Worm (Caenorhabditis elegans): ENCODE data around the gene C55C3.73.

The C55C3.73 gene

DNA sequence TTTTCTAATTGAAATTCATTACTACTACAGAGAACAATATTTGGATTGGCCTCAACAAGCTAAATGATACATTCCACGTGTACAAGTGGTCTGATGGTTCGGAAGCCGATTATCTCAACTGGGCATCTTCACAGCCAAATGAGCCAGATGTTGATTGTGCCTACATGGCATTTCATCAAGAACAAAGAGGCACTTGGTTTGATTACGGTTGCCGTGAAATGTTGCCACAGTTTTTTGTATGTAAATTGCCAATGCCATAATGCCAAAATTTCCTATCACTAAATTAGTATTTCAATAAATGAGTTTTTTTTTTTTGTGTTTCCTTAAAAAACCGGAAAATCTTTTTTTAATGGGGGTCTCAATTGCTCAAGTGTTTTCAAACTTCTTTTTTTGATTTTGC, 48.6 kb downstream of the C55C3.73 start:
- TF ChIP-seq nhr-85 (tag) (peak; percentile 40), snu-23 (GFP tag; optimal IDR thresholded peaks at IDR 0.05) (no peak)

DNA sequence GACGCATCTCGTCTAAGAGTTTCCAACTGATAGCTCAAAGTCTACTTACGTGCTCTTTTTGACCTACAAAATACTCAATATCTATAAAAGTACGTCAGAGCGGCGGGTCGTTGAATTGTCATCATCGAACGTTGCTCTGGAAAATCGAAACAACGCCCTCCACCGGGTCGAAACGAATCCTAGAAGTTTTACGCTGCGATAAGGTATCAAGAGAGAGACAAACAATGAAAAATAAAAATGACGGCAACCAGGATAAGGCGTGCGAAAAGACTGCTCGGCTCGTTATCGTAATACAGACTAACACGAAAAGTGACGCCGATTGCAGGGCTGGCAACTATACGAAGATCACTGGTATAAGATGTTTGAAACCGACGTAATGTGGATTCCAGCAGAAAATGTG, 49.0 kb downstream of the C55C3.73 start:
- TF ChIP-seq nhr-90 (tag; optimal IDR thresholded peaks at IDR 0.05; ENCODE audit: poor library complexity) (no peak), elt-2 (tag; optimal IDR thresholded peaks at IDR 0.05) (peak; percentile 58), lin-39 (tag; optimal IDR thresholded peaks at IDR 0.05) (no peak), blmp-1 (tag; optimal IDR thresholded peaks at IDR 0.05) (no peak), tlp-1 (tag; optimal IDR thresholded peaks at IDR 0.05) (no peak), nhr-85 (tag) (no peak), efl-3 (GFP tag; optimal IDR thresholded peaks at IDR 0.05) (no peak), nhr-71 (tag; optimal IDR thresholded peaks at IDR 0.05) (peak; percentile 10), fos-1 (tag; optimal IDR thresholded peaks at IDR 0.05) (no peak), C34B4.2 (tag; optimal IDR thresholded peaks at IDR 0.05) (no peak), irx-1 (tag; optimal IDR thresholded peaks at IDR 0.05) (no peak), pax-3 (tag; optimal IDR thresholded peaks at IDR 0.05) (no peak), tbx-2 (tag; optimal IDR thresholded peaks at IDR 0.05) (no peak), grh-1 (GFP tag; IDR thresholded peaks at IDR 0.05) (no peak), ama-1 (optimal IDR thresholded peaks at IDR 0.05) (no peak), nhr-237 (tag; optimal IDR thresholded peaks at IDR 0.05) (no peak), lin-14 (GFP tag; optimal IDR thresholded peaks at IDR 0.05) (peak; percentile 22), unc-86 (tag; optimal IDR thresholded peaks at IDR 0.05) (no peak), nhr-19 (GFP tag; conservative IDR thresholded peaks at IDR 0.05) (no peak), hpl-2 (GFP tag; optimal IDR thresholded peaks at IDR 0.05) (no peak), sox-4 (tag; optimal IDR thresholded peaks at IDR 0.05) (no peak), nhr-28 (tag; optimal IDR thresholded peaks at IDR 0.05) (no peak), dsc-1 (tag; optimal IDR thresholded peaks at IDR 0.05) (no peak), pqm-1 (tag; optimal IDR thresholded peaks at IDR 0.05) (peak; percentile 11), fkh-10 (GFP tag; optimal IDR thresholded peaks at IDR 0.05) (no peak), swsn-7 (tag; optimal IDR thresholded peaks at IDR 0.05) (no peak), fkh-4 (tag; optimal IDR thresholded peaks at IDR 0.05; ENCODE audit: borderline replicate concordance) (no peak), jun-1 (tag; optimal IDR thresholded peaks at IDR 0.05) (no peak), mef-2 (tag; optimal IDR thresholded peaks at IDR 0.05) (no peak), hlh-17 (GFP tag; optimal IDR thresholded peaks at IDR 0.05; ENCODE audit: borderline replicate concordance) (no peak), ets-5 (GFP tag; IDR thresholded peaks at IDR 0.05) (no peak), unc-98 (GFP tag; IDR thresholded peaks at IDR 0.05) (no peak), snpc-4 (tag; optimal IDR thresholded peaks at IDR 0.05) (no peak), aly-2 (tag; optimal IDR thresholded peaks at IDR 0.05) (no peak), ceh-90 (tag; optimal IDR thresholded peaks at IDR 0.05) (no peak), aha-1 (tag; optimal IDR thresholded peaks at IDR 0.05) (no peak), lin-35 (GFP tag; optimal IDR thresholded peaks at IDR 0.05) (peak in 1 of 2 experiments; percentile 0), C16A3.4 (tag; optimal IDR thresholded peaks at IDR 0.05) (no peak)

DNA sequence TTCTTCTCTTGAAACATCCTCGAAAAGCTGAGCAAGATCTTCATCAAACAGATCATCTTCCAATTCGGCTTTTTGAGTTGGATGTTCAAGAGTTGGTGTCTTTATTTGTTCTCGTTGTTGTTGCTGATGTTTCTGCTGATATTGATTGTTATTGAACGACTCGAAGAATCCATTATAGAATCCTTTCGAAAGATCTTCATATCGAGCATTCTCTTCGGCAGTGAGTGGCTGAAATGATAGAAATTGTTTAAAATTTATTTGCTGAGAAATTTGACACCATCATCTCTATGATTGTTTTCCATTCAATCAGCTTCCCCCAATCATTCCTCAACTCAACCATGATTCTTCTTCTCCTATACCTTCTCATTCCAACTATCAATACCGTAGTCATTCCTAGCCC, 49.6 kb downstream of the C55C3.73 start, which contains the start of gene clec-178:
Gene clec-178 (plus strand): TSS at position 301 of the 400 bp plus-strand sequence.
- TF ChIP-seq pag-3 (tag; optimal IDR thresholded peaks at IDR 0.05; ENCODE audit: borderline replicate concordance, insufficient read depth) (no peak), nhr-84 (tag; optimal IDR thresholded peaks at IDR 0.05) (no peak), nhr-237 (tag; optimal IDR thresholded peaks at IDR 0.05) (no peak), ceh-90 (tag; optimal IDR thresholded peaks at IDR 0.05) (no peak), aly-2 (tag; optimal IDR thresholded peaks at IDR 0.05) (no peak), nhr-12 (tag; optimal IDR thresholded peaks at IDR 0.05) (no peak), snpc-4 (tag; optimal IDR thresholded peaks at IDR 0.05) (no peak), lin-14 (GFP tag; optimal IDR thresholded peaks at IDR 0.05) (no peak), mep-1 (tag; optimal IDR thresholded peaks at IDR 0.05) (no peak), hpl-2 (GFP tag; optimal IDR thresholded peaks at IDR 0.05) (no peak), xbp-1 (tag; optimal IDR thresholded peaks at IDR 0.05) (no peak), snu-23 (GFP tag; optimal IDR thresholded peaks at IDR 0.05) (no peak), C34B4.2 (tag; optimal IDR thresholded peaks at IDR 0.05) (no peak), ceh-63 (GFP tag; optimal IDR thresholded peaks at IDR 0.05) (no peak), dsc-1 (tag; optimal IDR thresholded peaks at IDR 0.05) (no peak), dpl-1 (GFP tag; optimal IDR thresholded peaks at IDR 0.05) (no peak), tlp-1 (tag; optimal IDR thresholded peaks at IDR 0.05) (no peak)

All from whole organism, L1 larva.